Fruit fly (Drosophila melanogaster): Measurements from ENCODE around the gene cib.

The cib gene

DNA sequence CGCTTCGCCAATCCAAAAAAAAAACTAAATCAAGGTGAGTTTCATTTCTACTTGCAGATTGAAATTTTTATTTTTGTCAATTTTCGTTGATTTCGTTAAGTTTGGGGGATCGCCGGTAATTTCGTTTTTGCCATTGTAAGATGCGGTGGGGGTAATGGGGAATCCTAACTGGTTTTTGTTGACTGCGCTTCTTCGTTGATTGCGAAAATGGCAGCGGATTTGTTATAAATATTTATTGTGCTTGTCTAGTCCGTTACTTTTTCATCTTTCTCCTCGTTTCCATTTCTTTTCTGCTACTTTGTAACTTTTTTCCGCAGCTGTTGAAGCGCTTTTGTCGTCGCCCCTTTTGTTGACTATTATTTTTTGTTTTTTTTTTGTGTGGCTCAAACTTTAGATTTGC lies 327 bp downstream of the cib start:
- no peak for TF ChIP-seq CG34367 (tag; optimal IDR thresholded peaks at IDR 0.05)
- no peak for TF ChIP-seq Pif1A (GFP tag; optimal IDR thresholded peaks at IDR 0.05)
- no peak for TF ChIP-seq CG13204 (GFP tag; optimal IDR thresholded peaks at IDR 0.05)
- TF ChIP-seq CG9948 (tag; optimal IDR thresholded peaks at IDR 0.05): no peak
- no peak for TF ChIP-seq CG4496 (GFP tag; IDR thresholded peaks at IDR 0.05)
- no peak for TF ChIP-seq rn (GFP tag; IDR thresholded peaks at IDR 0.05)
- TF ChIP-seq gl (tag; optimal IDR thresholded peaks at IDR 0.05): no peak
- no peak for TF ChIP-seq D1 (tag; optimal IDR thresholded peaks at IDR 0.05)
- no peak for TF ChIP-seq CG14655 (GFP tag; optimal IDR thresholded peaks at IDR 0.05)
- TF ChIP-seq CG15710 (tag; optimal IDR thresholded peaks at IDR 0.05): no peak
- no peak for TF ChIP-seq EcR (GFP tag; optimal IDR thresholded peaks at IDR 0.05)
- TF ChIP-seq CG17806 (tag; optimal IDR thresholded peaks at IDR 0.05): no peak
- TF ChIP-seq CG12605 (GFP tag; IDR thresholded peaks at IDR 0.05): no peak
- TF ChIP-seq Snoo (tag; optimal IDR thresholded peaks at IDR 0.05): no peak
- no peak for TF ChIP-seq Ets98B (GFP tag; IDR thresholded peaks at IDR 0.05)
- TF ChIP-seq Pif1B (GFP tag; optimal IDR thresholded peaks at IDR 0.05): no peak
- no peak for TF ChIP-seq CG8301 (tag; optimal IDR thresholded peaks at IDR 0.05)
- TF ChIP-seq CG32121 (GFP tag; IDR thresholded peaks at IDR 0.05): no peak
- no peak for TF ChIP-seq CG10348 (GFP tag; IDR thresholded peaks at IDR 0.05)
- TF ChIP-seq fd96Ca (GFP tag; IDR thresholded peaks at IDR 0.05): no peak

DNA sequence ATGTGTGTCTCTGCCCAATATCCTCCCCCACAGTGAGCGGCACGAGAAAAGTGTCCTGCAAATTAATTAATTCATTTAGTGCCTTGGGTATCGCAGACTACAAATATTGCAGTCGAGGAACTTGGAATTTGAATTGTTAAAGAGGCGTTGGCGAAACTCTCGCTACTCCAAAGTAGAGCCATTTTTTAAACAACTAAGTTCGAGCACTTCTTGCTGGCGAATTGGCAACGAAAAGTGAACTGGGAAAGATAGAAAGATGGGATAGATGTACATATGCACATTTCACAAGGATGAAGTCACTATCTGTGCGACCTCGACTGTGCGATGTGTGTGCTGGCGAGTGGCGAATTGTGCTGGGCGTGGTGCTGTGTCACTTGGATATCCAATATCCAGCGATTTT lies 843 bp downstream of the cib start:
- TF ChIP-seq CG8301 (tag; optimal IDR thresholded peaks at IDR 0.05): peak; percentile 81
- peak; percentile 57; the same call in 1 of the 2 replicates for TF ChIP-seq CG32121 (GFP tag; IDR thresholded peaks at IDR 0.05)
- TF ChIP-seq Pif1B (GFP tag; optimal IDR thresholded peaks at IDR 0.05): peak; percentile 58
- peak; percentile 71 for TF ChIP-seq CG9948 (tag; optimal IDR thresholded peaks at IDR 0.05)
- peak; percentile 73 for TF ChIP-seq fd96Ca (GFP tag; IDR thresholded peaks at IDR 0.05)
- peak; percentile 47 for TF ChIP-seq gl (tag; optimal IDR thresholded peaks at IDR 0.05)
- TF ChIP-seq CG34367 (tag; optimal IDR thresholded peaks at IDR 0.05): peak; percentile 75
- TF ChIP-seq D1 (tag; optimal IDR thresholded peaks at IDR 0.05): no peak
- TF ChIP-seq CG17806 (tag; optimal IDR thresholded peaks at IDR 0.05): peak; percentile 63
- peak; percentile 79 for TF ChIP-seq CG8159 (tag; optimal IDR thresholded peaks at IDR 0.05)
- peak; percentile 78 for TF ChIP-seq CG15710 (tag; optimal IDR thresholded peaks at IDR 0.05)
- no peak for TF ChIP-seq EcR (GFP tag; optimal IDR thresholded peaks at IDR 0.05)
- TF ChIP-seq Pif1A (GFP tag; optimal IDR thresholded peaks at IDR 0.05): peak; percentile 63
- TF ChIP-seq CG10348 (GFP tag; IDR thresholded peaks at IDR 0.05): peak; percentile 26; the same call in 1 of the 2 replicates
- peak; percentile 43 for TF ChIP-seq Snoo (tag; optimal IDR thresholded peaks at IDR 0.05)
- TF ChIP-seq rn (GFP tag; IDR thresholded peaks at IDR 0.05): no peak
- TF ChIP-seq CG13204 (GFP tag; optimal IDR thresholded peaks at IDR 0.05): peak; percentile 50
- no peak for TF ChIP-seq CG14655 (GFP tag; optimal IDR thresholded peaks at IDR 0.05)
- peak; percentile 69; the same call in 2 of the 3 replicates for TF ChIP-seq CG4496 (GFP tag; IDR thresholded peaks at IDR 0.05)
- peak; percentile 39 for TF ChIP-seq Ets98B (GFP tag; IDR thresholded peaks at IDR 0.05)
- peak; percentile 28 for TF ChIP-seq CG12605 (GFP tag; IDR thresholded peaks at IDR 0.05)

DNA sequence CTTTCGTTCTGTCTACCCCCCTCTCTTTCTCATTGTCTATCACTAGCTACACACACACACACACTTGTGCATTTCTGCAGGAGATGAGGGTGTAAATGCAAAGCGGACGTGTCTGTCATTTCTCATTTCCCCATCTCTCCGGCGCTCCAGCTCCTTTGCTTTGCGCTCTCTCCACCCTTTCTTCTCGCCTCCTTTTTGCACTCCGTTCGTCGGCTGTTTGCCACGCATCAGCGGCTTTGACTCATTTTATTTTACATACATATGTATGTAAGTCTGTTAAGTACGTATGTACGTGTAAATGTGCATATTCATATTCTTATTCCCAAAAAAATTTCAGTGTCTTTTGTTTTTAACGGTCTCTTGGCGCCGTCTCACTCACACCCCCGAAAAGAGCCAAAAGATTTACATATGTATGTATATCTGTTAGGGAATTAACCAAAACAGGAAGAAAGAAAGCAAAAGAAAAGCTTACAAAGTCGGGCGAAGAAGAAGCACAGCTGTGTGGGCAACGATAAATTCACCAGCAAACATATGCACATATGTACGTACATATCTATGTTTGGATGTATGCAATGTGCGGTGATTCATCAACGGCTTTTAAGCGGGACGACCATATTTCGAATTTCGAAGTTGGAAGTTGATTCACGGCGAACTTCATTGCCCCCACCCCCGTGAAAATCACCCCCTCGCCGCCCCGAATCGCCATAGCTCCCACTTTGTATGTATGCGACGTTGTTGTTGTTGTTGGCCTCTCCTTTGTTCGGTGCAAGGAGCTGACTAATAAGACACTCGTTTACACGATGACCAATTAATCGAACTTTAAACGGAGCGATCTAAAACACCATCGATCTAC lies 1.6 kb downstream of the cib start:
- TF ChIP-seq CG32121 (GFP tag; IDR thresholded peaks at IDR 0.05) (no peak), EcR (GFP tag; optimal IDR thresholded peaks at IDR 0.05) (peak; percentile 19), CG10348 (GFP tag; IDR thresholded peaks at IDR 0.05) (no peak), CG12605 (GFP tag; IDR thresholded peaks at IDR 0.05) (no peak)

DNA sequence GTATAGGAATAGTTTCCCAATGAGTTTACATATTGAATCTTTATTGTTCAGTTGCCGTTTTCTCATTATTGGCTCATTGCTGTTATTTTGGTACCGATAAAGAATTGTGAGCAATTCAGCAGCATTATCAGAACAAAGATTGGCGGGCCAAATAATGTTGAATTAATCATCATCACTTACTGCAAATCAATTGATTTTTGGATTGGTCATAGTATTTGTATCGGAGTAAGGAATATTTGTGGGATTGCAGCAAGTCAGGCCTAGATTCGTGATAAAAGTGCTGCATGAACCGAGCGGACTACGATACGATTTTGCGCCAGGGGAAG lies 2.2 kb downstream of the cib start:
- TF ChIP-seq CG8301 (tag; optimal IDR thresholded peaks at IDR 0.05): peak; percentile 49
- no peak for TF ChIP-seq CG10348 (GFP tag; IDR thresholded peaks at IDR 0.05)
- peak; percentile 49 for TF ChIP-seq CG8159 (tag; optimal IDR thresholded peaks at IDR 0.05)
- no peak for TF ChIP-seq Snoo (tag; optimal IDR thresholded peaks at IDR 0.05)
- TF ChIP-seq CG14655 (GFP tag; optimal IDR thresholded peaks at IDR 0.05): peak; percentile 48
- no peak for TF ChIP-seq Pif1B (GFP tag; optimal IDR thresholded peaks at IDR 0.05)
- no peak for TF ChIP-seq EcR (GFP tag; optimal IDR thresholded peaks at IDR 0.05)
- TF ChIP-seq CG4496 (GFP tag; IDR thresholded peaks at IDR 0.05): no peak
- TF ChIP-seq CG17806 (tag; optimal IDR thresholded peaks at IDR 0.05): peak; percentile 28
- TF ChIP-seq CG34367 (tag; optimal IDR thresholded peaks at IDR 0.05): peak; percentile 45
- TF ChIP-seq rn (GFP tag; IDR thresholded peaks at IDR 0.05): no peak
- no peak for TF ChIP-seq CG12605 (GFP tag; IDR thresholded peaks at IDR 0.05)
- TF ChIP-seq fd96Ca (GFP tag; IDR thresholded peaks at IDR 0.05): no peak
- peak; percentile 64 for TF ChIP-seq CG15710 (tag; optimal IDR thresholded peaks at IDR 0.05)
- TF ChIP-seq CG32121 (GFP tag; IDR thresholded peaks at IDR 0.05): 0 out of 2 replicates have a peak, but pooled peaks have one; percentile 41
- TF ChIP-seq CG9948 (tag; optimal IDR thresholded peaks at IDR 0.05): peak; percentile 30
- peak; percentile 49 for TF ChIP-seq Pif1A (GFP tag; optimal IDR thresholded peaks at IDR 0.05)
- TF ChIP-seq D1 (tag; optimal IDR thresholded peaks at IDR 0.05): no peak
- TF ChIP-seq Ets98B (GFP tag; IDR thresholded peaks at IDR 0.05): no peak
- TF ChIP-seq CG13204 (GFP tag; optimal IDR thresholded peaks at IDR 0.05): no peak
- TF ChIP-seq gl (tag; optimal IDR thresholded peaks at IDR 0.05): peak; percentile 18

DNA sequence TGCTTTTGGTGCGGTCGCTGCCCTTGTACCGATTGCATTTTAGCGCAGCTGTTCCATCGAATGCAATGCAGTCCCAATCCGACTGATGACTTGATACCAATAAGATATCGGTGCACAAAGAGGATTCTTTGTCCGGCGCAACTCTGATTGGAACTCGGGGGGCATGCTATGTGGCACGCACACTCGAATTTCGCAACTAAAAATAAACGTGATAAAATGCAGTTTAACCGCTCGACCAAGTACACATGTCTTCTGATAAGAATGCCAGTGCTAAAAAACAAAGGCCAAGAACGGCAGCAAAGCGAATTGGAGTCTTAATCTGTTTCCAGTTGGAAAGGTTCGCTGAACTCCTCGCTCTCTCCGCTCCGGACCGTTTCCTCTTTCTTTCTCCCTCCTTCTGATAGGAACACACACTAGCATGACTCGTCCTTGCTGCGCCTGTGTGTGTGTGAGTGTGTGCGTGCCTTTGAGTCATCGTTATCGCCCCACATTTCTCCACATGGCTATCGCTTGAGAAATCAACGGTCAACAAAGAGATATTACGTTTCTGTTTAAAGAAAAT lies 2.8 kb downstream of the cib start:
- TF ChIP-seq CG34367 (tag; optimal IDR thresholded peaks at IDR 0.05) (no peak), EcR (GFP tag; optimal IDR thresholded peaks at IDR 0.05) (peak; percentile 97)
